Worm (Caenorhabditis elegans): ENCODE data around the gene rsp-8.

Gene rsp-8

DNA sequence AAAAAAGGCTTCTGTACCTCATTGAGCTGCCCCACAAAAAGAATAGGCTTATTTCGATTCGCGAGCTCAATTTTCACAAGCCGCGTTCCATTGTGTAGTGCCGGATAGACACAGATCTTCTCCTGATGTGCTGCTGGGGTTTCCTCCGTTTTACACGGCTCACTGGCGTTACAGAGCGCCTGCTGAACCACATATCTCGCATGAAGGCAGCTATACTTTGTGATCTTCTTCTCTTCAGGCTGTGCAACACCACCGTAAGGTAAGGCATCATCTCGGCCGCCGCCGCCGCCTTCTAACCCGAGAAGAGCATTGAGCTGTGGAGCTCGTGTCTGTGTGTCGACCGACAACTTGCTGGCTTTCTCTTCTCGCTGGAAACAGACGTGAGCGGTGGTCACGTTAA, 27.3 kb downstream of the rsp-8 start:
- TF ChIP-seq K02D7.2 (tag; optimal IDR thresholded peaks at IDR 0.05) (no peak), unc-42 (tag; optimal IDR thresholded peaks at IDR 0.05) (no peak), ceh-22 (tag; optimal IDR thresholded peaks at IDR 0.05) (no peak), ceh-31 (tag; optimal IDR thresholded peaks at IDR 0.05) (no peak), fax-1 (tag; optimal IDR thresholded peaks at IDR 0.05) (no peak), unc-3 (GFP tag; conservative IDR thresholded peaks at IDR 0.05) (no peak), unc-3 (tag; optimal IDR thresholded peaks at IDR 0.05) (no peak)

DNA sequence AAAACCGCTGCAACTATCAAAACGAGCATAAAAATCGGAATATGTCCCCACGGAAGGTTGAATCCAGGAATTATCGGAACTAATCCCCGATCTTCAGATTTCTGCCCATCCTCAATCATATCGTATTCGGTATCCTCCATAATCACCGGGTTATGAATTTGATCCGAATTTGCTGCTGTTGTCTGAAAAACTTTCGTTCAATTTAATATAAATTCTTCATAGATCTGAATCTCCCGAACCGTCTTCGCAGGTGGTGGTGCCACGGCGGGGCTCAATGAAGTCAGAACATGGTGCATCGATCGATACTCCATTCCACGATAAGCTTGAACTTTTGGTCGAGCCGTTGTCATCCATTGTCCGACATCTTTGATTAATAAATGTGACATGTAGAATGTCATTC, 30.6 kb downstream of the rsp-8 start:
- TF ChIP-seq ceh-22 (tag; optimal IDR thresholded peaks at IDR 0.05) (no peak), npax-4 (tag; optimal IDR thresholded peaks at IDR 0.05) (no peak), C38D4.7 (GFP tag; optimal IDR thresholded peaks at IDR 0.05) (no peak), ceh-45 (GFP tag; IDR thresholded peaks at IDR 0.05) (no peak), Y22D7AL.16 (tag; optimal IDR thresholded peaks at IDR 0.05) (no peak), syd-9 (tag; optimal IDR thresholded peaks at IDR 0.05) (no peak), elt-4 (tag; optimal IDR thresholded peaks at IDR 0.05) (no peak), pros-1 (tag; optimal IDR thresholded peaks at IDR 0.05) (no peak), ceh-19 (GFP tag; optimal IDR thresholded peaks at IDR 0.05) (no peak), hlh-15 (tag; optimal IDR thresholded peaks at IDR 0.05) (no peak), ceh-18 (tag; optimal IDR thresholded peaks at IDR 0.05) (no peak), hlh-8 (tag; optimal IDR thresholded peaks at IDR 0.05) (no peak), unc-86 (tag; optimal IDR thresholded peaks at IDR 0.05) (no peak), ceh-6 (GFP tag; optimal IDR thresholded peaks at IDR 0.05) (no peak), K02D7.2 (tag; optimal IDR thresholded peaks at IDR 0.05) (no peak), K09A11.1 (tag; optimal IDR thresholded peaks at IDR 0.05; ENCODE audit: insufficient read depth) (no peak), ceh-30 (tag; optimal IDR thresholded peaks at IDR 0.05) (no peak), sox-2 (GFP tag; IDR thresholded peaks at IDR 0.05) (no peak), ceh-9 (tag; optimal IDR thresholded peaks at IDR 0.05) (no peak), nhr-11 (tag; optimal IDR thresholded peaks at IDR 0.05) (no peak)

DNA sequence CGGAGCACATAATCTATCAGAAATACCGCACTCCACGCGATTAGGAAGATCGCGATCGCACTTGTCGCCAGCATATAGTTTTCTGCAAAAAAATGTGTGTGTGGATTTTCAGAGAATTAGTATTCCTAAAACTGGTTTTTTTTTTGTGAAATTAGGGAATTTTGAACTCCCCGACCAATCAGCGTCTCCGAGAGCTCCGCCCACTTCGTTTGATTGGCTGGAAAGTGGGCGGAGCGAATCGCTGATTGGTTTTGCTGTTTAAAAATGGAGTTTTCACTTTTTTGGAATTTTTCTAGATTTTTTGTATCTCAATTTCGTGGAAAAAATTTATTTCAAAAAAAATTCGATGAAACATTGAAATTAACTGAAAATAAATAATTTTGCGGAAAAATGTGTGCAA, 34.9 kb downstream of the rsp-8 start:
- TF ChIP-seq nfya-1 (tag; optimal IDR thresholded peaks at IDR 0.05) (peak; percentile 91), K02D7.2 (tag; optimal IDR thresholded peaks at IDR 0.05) (no peak), ceh-24 (tag; optimal IDR thresholded peaks at IDR 0.05) (no peak)

DNA sequence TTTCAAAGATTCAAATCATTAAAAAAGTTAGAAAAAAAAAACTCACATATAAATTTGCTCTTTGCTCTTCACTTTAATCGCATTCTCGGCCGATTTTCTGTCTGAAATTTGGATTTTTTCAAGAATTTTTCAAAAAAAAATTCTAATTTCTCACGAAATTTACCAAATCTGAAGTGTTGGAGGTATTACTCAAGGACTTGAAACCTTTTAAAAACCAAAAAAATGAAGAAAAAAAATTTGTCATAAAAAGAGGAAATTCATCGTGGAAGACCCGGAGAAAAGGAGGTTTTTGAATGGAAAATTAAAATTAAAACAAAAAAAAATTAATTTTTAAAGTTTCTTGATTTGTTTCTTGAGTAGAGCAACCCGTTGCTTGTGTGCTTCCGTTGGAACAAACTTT, 35.9 kb downstream of the rsp-8 start, which contains the start of gene Y56A3A.2:
Gene Y56A3A.2, minus strand, starts transcription at position 101 of the 400 bp plus-strand sequence.
- TF ChIP-seq pat-9 (tag; optimal IDR thresholded peaks at IDR 0.05) (no peak), elt-2 (tag; optimal IDR thresholded peaks at IDR 0.05) (no peak), che-1 (tag; optimal IDR thresholded peaks at IDR 0.05) (no peak), lim-6 (tag; optimal IDR thresholded peaks at IDR 0.05) (no peak), Y22D7AL.16 (tag; optimal IDR thresholded peaks at IDR 0.05) (no peak), lin-11 (tag; optimal IDR thresholded peaks at IDR 0.05) (no peak), dve-1 (tag; optimal IDR thresholded peaks at IDR 0.05) (no peak), elt-4 (tag; optimal IDR thresholded peaks at IDR 0.05) (no peak), ceh-14 (tag; optimal IDR thresholded peaks at IDR 0.05) (no peak), nfya-1 (tag; optimal IDR thresholded peaks at IDR 0.05) (no peak), gmeb-2 (tag; optimal IDR thresholded peaks at IDR 0.05) (no peak), hlh-30 (tag; optimal IDR thresholded peaks at IDR 0.05; ENCODE audit: insufficient read depth) (no peak), tbx-7 (tag; optimal IDR thresholded peaks at IDR 0.05) (no peak), K02D7.2 (tag; optimal IDR thresholded peaks at IDR 0.05) (no peak), eyg-1 (tag; optimal IDR thresholded peaks at IDR 0.05) (no peak), tbx-2 (tag; optimal IDR thresholded peaks at IDR 0.05) (no peak), ceh-9 (tag; optimal IDR thresholded peaks at IDR 0.05) (no peak), fkh-6 (tag; optimal IDR thresholded peaks at IDR 0.05) (no peak), ceh-18 (tag; optimal IDR thresholded peaks at IDR 0.05) (no peak), pha-4 (tag; optimal IDR thresholded peaks at IDR 0.05) (no peak)

All from whole organism, late embryonic.